Worm (Caenorhabditis elegans): ENCODE data around the gene aff-1.

The aff-1 gene

DNA sequence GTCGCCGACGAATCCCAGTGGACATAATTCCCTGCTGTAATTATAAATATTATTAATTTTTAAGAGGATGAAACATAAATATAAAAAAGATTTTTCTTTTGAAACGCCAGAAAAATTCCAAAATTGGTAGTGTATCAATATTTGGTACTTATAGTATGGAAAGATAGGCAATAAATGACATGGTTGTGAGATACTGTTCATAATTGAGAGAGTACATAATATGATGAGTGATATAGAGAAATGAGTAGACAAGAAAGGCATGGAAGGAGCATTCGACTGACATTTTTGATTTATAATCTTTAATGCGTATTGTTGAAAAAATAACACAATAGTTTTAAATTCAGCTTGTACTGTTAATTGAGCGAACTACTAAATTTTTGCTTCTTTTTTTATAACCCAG is 34.0 kb upstream of the aff-1 start, which contains the start of gene C44B7.11:
TSS of gene C44B7.11 (minus strand) at position 34 of the 400 bp plus-strand sequence.
- TF ChIP-seq ztf-4 (tag; optimal IDR thresholded peaks at IDR 0.05) (no peak), elt-2 (tag; optimal IDR thresholded peaks at IDR 0.05) (peak; percentile 34), daf-12 (tag; optimal IDR thresholded peaks at IDR 0.05) (no peak), egl-27 (tag; optimal IDR thresholded peaks at IDR 0.05) (no peak), pqm-1 (tag; optimal IDR thresholded peaks at IDR 0.05) (peak; percentile 29), hmg-11 (tag; optimal IDR thresholded peaks at IDR 0.05) (no peak), nhr-237 (tag; optimal IDR thresholded peaks at IDR 0.05) (no peak), fos-1 (tag; optimal IDR thresholded peaks at IDR 0.05) (no peak), nhr-25 (tag; optimal IDR thresholded peaks at IDR 0.05) (no peak), fkh-10 (GFP tag; optimal IDR thresholded peaks at IDR 0.05) (no peak), ceh-82 (tag; optimal IDR thresholded peaks at IDR 0.05) (no peak), ZK546.5 (tag; optimal IDR thresholded peaks at IDR 0.05) (no peak), R02D3.7 (tag; optimal IDR thresholded peaks at IDR 0.05) (no peak)

DNA sequence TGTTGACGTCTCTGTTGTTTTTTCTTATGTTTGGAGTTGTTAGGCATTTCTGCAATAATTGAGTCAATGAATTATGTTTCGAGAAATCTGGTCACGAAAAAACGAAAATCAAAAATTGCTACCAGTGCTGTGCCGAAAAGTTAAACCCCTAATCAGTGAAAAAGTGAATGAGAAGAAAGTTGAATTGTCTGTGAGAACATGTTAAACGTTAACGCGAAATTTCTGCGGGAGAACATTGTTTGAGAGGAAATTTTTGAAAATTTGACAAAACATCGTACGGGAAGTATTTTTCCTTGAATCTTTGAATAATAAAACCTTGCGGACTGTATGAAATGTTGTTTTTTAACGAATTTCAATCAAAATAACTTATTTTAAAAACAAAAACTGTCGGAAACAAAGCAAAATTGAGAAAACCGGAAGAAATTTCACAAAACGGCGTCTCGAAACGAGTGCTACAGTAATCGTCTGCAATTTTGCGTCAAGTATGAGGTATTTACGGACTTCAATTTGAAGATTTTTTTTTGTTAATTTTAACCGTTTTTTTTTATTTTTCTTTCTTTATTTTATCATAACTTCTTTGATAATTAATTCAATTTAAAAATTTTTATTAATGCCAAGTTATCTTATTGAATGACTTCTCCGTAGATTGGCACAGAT is 30.2 kb upstream of the aff-1 start, which contains the start of gene adal-1:
TSS of gene adal-1 (minus strand) at position 51 of the 657 bp plus-strand sequence.
- no peak for TF ChIP-seq ceh-82 (tag; optimal IDR thresholded peaks at IDR 0.05)
- TF ChIP-seq ztf-4 (tag; optimal IDR thresholded peaks at IDR 0.05), result no peak
- TF ChIP-seq unc-39 (tag; optimal IDR thresholded peaks at IDR 0.05), result no peak
- no peak for TF ChIP-seq lin-39 (tag; optimal IDR thresholded peaks at IDR 0.05)
- no peak for TF ChIP-seq zag-1 (tag; optimal IDR thresholded peaks at IDR 0.05)
- no peak for TF ChIP-seq eor-1 (tag; optimal IDR thresholded peaks at IDR 0.05)
- no peak for TF ChIP-seq lsy-12 (tag; optimal IDR thresholded peaks at IDR 0.05)
- no peak for TF ChIP-seq nhr-237 (tag; optimal IDR thresholded peaks at IDR 0.05)
- no peak for TF ChIP-seq aly-2 (tag; optimal IDR thresholded peaks at IDR 0.05)
- no peak for TF ChIP-seq hmg-11 (tag; optimal IDR thresholded peaks at IDR 0.05)
- TF ChIP-seq pha-4 (tag; optimal IDR thresholded peaks at IDR 0.05), result no peak
- TF ChIP-seq sea-2 (GFP tag; optimal IDR thresholded peaks at IDR 0.05), result no peak
- TF ChIP-seq fkh-2 (tag; optimal IDR thresholded peaks at IDR 0.05), result no peak
- TF ChIP-seq ceh-9 (tag; optimal IDR thresholded peaks at IDR 0.05), result no peak
- TF ChIP-seq ZK546.5 (tag; optimal IDR thresholded peaks at IDR 0.05), result no peak
- TF ChIP-seq tbx-2 (tag; optimal IDR thresholded peaks at IDR 0.05), result no peak
- no peak for TF ChIP-seq mml-1 (tag; optimal IDR thresholded peaks at IDR 0.05)
- no peak for TF ChIP-seq fkh-10 (GFP tag; optimal IDR thresholded peaks at IDR 0.05)
- no peak for TF ChIP-seq nhr-25 (tag; optimal IDR thresholded peaks at IDR 0.05)
- TF ChIP-seq pqm-1 (tag; optimal IDR thresholded peaks at IDR 0.05), result no peak

DNA sequence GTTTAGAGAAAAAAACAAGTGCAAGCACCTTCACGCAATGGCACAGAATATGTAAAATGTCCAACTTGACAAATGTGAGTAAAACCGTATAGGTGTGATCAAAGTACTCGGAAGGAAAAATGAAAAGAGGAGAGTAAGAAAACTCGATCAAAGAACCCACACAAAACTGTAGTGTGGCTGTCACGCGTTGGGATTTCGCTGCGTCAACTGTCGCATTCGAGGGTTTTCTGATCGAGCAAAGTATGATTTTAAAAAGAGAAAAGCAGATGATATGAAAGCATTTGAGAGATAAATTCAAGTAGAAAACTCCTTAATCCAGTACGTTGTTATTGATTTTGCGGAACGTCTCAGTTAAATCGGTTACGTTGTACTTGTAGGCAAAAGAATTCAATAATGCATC is 28.3 kb upstream of the aff-1 start:
- TF ChIP-seq fkh-2 (tag; optimal IDR thresholded peaks at IDR 0.05) (no peak), nhr-67 (tag; optimal IDR thresholded peaks at IDR 0.05) (no peak), lin-15B (tag; optimal IDR thresholded peaks at IDR 0.05) (no peak), jun-1 (tag; optimal IDR thresholded peaks at IDR 0.05) (peak; percentile 86), egl-27 (tag; optimal IDR thresholded peaks at IDR 0.05) (no peak), unc-39 (tag; optimal IDR thresholded peaks at IDR 0.05) (no peak), mdl-1 (tag; optimal IDR thresholded peaks at IDR 0.05) (no peak), elt-2 (tag; optimal IDR thresholded peaks at IDR 0.05) (peak; percentile 50), snpc-4 (tag; optimal IDR thresholded peaks at IDR 0.05) (no peak), egl-5 (tag; optimal IDR thresholded peaks at IDR 0.05) (no peak), sea-2 (GFP tag; optimal IDR thresholded peaks at IDR 0.05) (no peak), unc-62 (GFP tag; optimal IDR thresholded peaks at IDR 0.05) (no peak), nhr-12 (tag; optimal IDR thresholded peaks at IDR 0.05) (no peak), mml-1 (tag; optimal IDR thresholded peaks at IDR 0.05) (no peak), nhr-25 (tag; optimal IDR thresholded peaks at IDR 0.05) (peak; percentile 39), nfya-1 (tag; optimal IDR thresholded peaks at IDR 0.05; ENCODE audit: insufficient read depth) (peak; percentile 46), ama-1 (optimal IDR thresholded peaks at IDR 0.05) (peak; percentile 63), ZK546.5 (tag; optimal IDR thresholded peaks at IDR 0.05) (no peak), pqm-1 (tag; optimal IDR thresholded peaks at IDR 0.05) (peak; percentile 77), nhr-11 (tag; optimal IDR thresholded peaks at IDR 0.05) (no peak), fkh-10 (GFP tag; optimal IDR thresholded peaks at IDR 0.05) (no peak), zag-1 (tag; optimal IDR thresholded peaks at IDR 0.05) (no peak), lin-39 (tag; optimal IDR thresholded peaks at IDR 0.05) (peak; percentile 41), aly-2 (tag; optimal IDR thresholded peaks at IDR 0.05) (no peak), tbx-2 (tag; optimal IDR thresholded peaks at IDR 0.05) (no peak), nhr-28 (tag; optimal IDR thresholded peaks at IDR 0.05) (no peak), ceh-16 (tag; optimal IDR thresholded peaks at IDR 0.05) (no peak), pha-4 (tag; optimal IDR thresholded peaks at IDR 0.05) (peak; percentile 50), ztf-4 (tag; optimal IDR thresholded peaks at IDR 0.05) (no peak), nhr-43 (tag; optimal IDR thresholded peaks at IDR 0.05; ENCODE audit: poor library complexity, severe bottlenecking) (peak; percentile 85), ztf-11 (tag; optimal IDR thresholded peaks at IDR 0.05) (no peak), R02D3.7 (tag; optimal IDR thresholded peaks at IDR 0.05) (no peak), elt-3 (tag; optimal IDR thresholded peaks at IDR 0.05) (no peak), eor-1 (tag; optimal IDR thresholded peaks at IDR 0.05) (no peak), nhr-237 (tag; optimal IDR thresholded peaks at IDR 0.05) (no peak), lsy-12 (tag; optimal IDR thresholded peaks at IDR 0.05) (peak; percentile 64), ceh-28 (tag; optimal IDR thresholded peaks at IDR 0.05) (no peak), nhr-23 (tag; optimal IDR thresholded peaks at IDR 0.05) (peak; percentile 60), fos-1 (tag; optimal IDR thresholded peaks at IDR 0.05) (no peak), ceh-9 (tag; optimal IDR thresholded peaks at IDR 0.05) (no peak), hmg-11 (tag; optimal IDR thresholded peaks at IDR 0.05) (no peak), ceh-82 (tag; optimal IDR thresholded peaks at IDR 0.05) (no peak), nhr-77 (tag; optimal IDR thresholded peaks at IDR 0.05) (no peak)

All from whole organism, L3 larva.